Fruit fly (Drosophila melanogaster) whole organism, pupa: ENCODE measurements around the gene Est-Q.

Source experiments
- CG10348 ChIP-seq: fragments of 200-800 bp; sonication (Bioruptor generic); IDR thresholded peaks from 2 replicates; pipeline ENCODE4 v1.3.6; 2022; ENCODE audit warnings: missing biosample characterization, missing genetic modification characterization
- CG12605 ChIP-seq: fragments of 200-800 bp; sonication (Bioruptor generic); IDR thresholded peaks from 2 replicates; pipeline ENCODE4 v1.3.6; 2022; ENCODE audit warnings: missing biosample characterization, missing genetic modification characterization
- CG17806 ChIP-seq: fragments of 200-800 bp; sonication (Bioruptor generic); optimal IDR thresholded peaks from 2 replicates; lab custom pipeline; 2018; ENCODE audit warnings: missing biosample characterization, mild to moderate bottlenecking, missing genetic modification characterization, moderate library complexity
- CG34367 ChIP-seq: fragments of 200-800 bp; sonication (Bioruptor generic); optimal IDR thresholded peaks from 2 replicates; lab custom pipeline; 2018; ENCODE audit warnings: missing biosample characterization, mild to moderate bottlenecking, missing genetic modification characterization
- fd96Ca ChIP-seq: fragments of 200-800 bp; sonication (Bioruptor generic); IDR thresholded peaks from 3 replicates; pipeline ENCODE4 v1.3.6; 2022; ENCODE audit warnings: missing biosample characterization, missing genetic modification characterization
- rn ChIP-seq: fragments of 200-800 bp; sonication (Bioruptor generic); IDR thresholded peaks from 2 replicates; pipeline ENCODE4 v1.3.6; 2022; ENCODE audit warnings: missing biosample characterization, missing genetic modification characterization

DNA sequence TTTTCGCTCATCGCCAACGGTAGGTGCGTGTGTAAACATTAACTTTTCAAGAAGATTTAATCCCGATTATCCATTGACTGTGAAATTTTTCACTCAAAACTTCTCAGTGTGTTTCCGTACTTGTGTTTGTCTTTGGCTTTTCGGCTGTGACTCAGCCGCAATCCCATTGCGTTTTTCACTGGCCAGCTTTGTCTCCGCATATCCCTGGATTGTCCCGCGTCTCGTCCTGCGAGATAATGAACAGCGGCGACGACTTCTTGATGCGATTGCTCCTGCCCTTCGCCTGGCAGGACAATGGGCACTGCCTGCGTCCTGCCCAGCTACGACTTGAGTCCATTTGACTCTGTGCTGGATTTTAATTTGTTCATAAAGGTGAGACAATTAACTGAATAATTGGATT, 19.1 kb upstream of the Est-Q start:
- no peak for TF ChIP-seq CG34367 (tag; lab: Kevin White, UChicago)
- TF ChIP-seq fd96Ca = no peak
- TF ChIP-seq rn = no peak
- TF ChIP-seq CG10348 (GFP tag; lab: Robert Waterston, UW) = no peak
- TF ChIP-seq CG17806 (tag; lab: Kevin White, UChicago) = no peak
- TF ChIP-seq CG12605 (GFP tag; lab: Robert Waterston, UW) = no peak
